Worm (Caenorhabditis elegans): Measurements from ENCODE around the gene K09C4.4.

Gene K09C4.4

ce11 chrX:3334115-3334514 lies 44.8 kb downstream of the K09C4.4 start:
- TF ChIP-seq fkh-2 (tag; optimal IDR thresholded peaks at IDR 0.05) (no peak), nhr-237 (tag; optimal IDR thresholded peaks at IDR 0.05) (no peak), snpc-4 (tag; optimal IDR thresholded peaks at IDR 0.05) (no peak), elt-3 (tag; optimal IDR thresholded peaks at IDR 0.05) (no peak), nhr-43 (tag; optimal IDR thresholded peaks at IDR 0.05; ENCODE audit: poor library complexity, severe bottlenecking) (no peak), pqm-1 (tag; optimal IDR thresholded peaks at IDR 0.05) (peak; percentile 87), hmg-11 (tag; optimal IDR thresholded peaks at IDR 0.05) (no peak), lin-39 (tag; optimal IDR thresholded peaks at IDR 0.05) (no peak), skn-1 (tag; optimal IDR thresholded peaks at IDR 0.05) (no peak), aly-2 (tag; optimal IDR thresholded peaks at IDR 0.05) (no peak), ceh-16 (tag; optimal IDR thresholded peaks at IDR 0.05) (no peak), nhr-28 (tag; optimal IDR thresholded peaks at IDR 0.05) (no peak), pha-4 (tag; optimal IDR thresholded peaks at IDR 0.05) (peak; percentile 39), nhr-76 (tag; optimal IDR thresholded peaks at IDR 0.05) (no peak), mdl-1 (tag; optimal IDR thresholded peaks at IDR 0.05) (no peak), elt-2 (tag; optimal IDR thresholded peaks at IDR 0.05) (peak; percentile 95)

ce11 chrX:3339882-3340281 lies 50.6 kb downstream of the K09C4.4 start:
- TF ChIP-seq nhr-67 (tag; optimal IDR thresholded peaks at IDR 0.05) (no peak), nhr-25 (tag; optimal IDR thresholded peaks at IDR 0.05) (no peak), zag-1 (tag; optimal IDR thresholded peaks at IDR 0.05) (no peak), elt-2 (tag; optimal IDR thresholded peaks at IDR 0.05) (no peak), ceh-82 (tag; optimal IDR thresholded peaks at IDR 0.05) (no peak), snpc-4 (tag; optimal IDR thresholded peaks at IDR 0.05) (no peak), jun-1 (tag; optimal IDR thresholded peaks at IDR 0.05) (no peak), unc-62 (GFP tag; optimal IDR thresholded peaks at IDR 0.05) (no peak), mml-1 (tag; optimal IDR thresholded peaks at IDR 0.05) (no peak), eor-1 (tag; optimal IDR thresholded peaks at IDR 0.05) (no peak), fkh-2 (tag; optimal IDR thresholded peaks at IDR 0.05) (no peak), pha-4 (tag; optimal IDR thresholded peaks at IDR 0.05) (no peak), tbx-2 (tag; optimal IDR thresholded peaks at IDR 0.05) (no peak), nhr-28 (tag; optimal IDR thresholded peaks at IDR 0.05) (no peak), fkh-10 (GFP tag; optimal IDR thresholded peaks at IDR 0.05) (no peak), unc-39 (tag; optimal IDR thresholded peaks at IDR 0.05) (no peak), egl-5 (tag; optimal IDR thresholded peaks at IDR 0.05) (no peak), elt-1 (tag; optimal IDR thresholded peaks at IDR 0.05) (no peak), nfya-1 (tag; optimal IDR thresholded peaks at IDR 0.05; ENCODE audit: insufficient read depth) (no peak)

All from whole organism, L3 larva.